Fruit fly (Drosophila melanogaster) whole organism, embryonic: ENCODE data around the gene CG2841.
A peak's percentile ranks its signal among the peaks of the same experiment; 100 is the strongest.

ENCODE experiments used
- Adf1 ChIP-seq: fragments of 200-800 bp; sonication (Bioruptor generic); IDR thresholded peaks from 2 replicates; pipeline ENCODE4 v1.3.6; 2022; ENCODE audit warnings: missing biosample characterization, missing genetic modification characterization
- CG10209 ChIP-seq: fragments of 200-800 bp; sonication (Bioruptor generic); optimal IDR thresholded peaks from 3 replicates; lab custom pipeline; 2017; ENCODE audit warnings: missing biosample characterization, mild to moderate bottlenecking, missing genetic modification characterization, missing genetic modification reagents
- CG11696 ChIP-seq: fragments of 200-800 bp; sonication (Bioruptor generic); IDR thresholded peaks from 2 replicates; pipeline ENCODE4 v1.3.6; 2022; ENCODE audit warnings: missing biosample characterization, missing genetic modification characterization
- CG12236 ChIP-seq: fragments of 200-800 bp; sonication (Bioruptor generic); optimal IDR thresholded peaks from 2 replicates; lab custom pipeline; 2016; ENCODE audit warnings: missing biosample characterization, missing genetic modification characterization
- CG12391 ChIP-seq: fragments of 200-800 bp; sonication (Bioruptor generic); optimal IDR thresholded peaks from 3 replicates; lab custom pipeline; 2018; ENCODE audit warnings: missing biosample characterization, mild to moderate bottlenecking, missing genetic modification characterization, moderate library complexity
- CG12942 ChIP-seq: fragments of 200-800 bp; sonication (Bioruptor generic); optimal IDR thresholded peaks from 3 replicates; lab custom pipeline; 2016; ENCODE audit warnings: missing biosample characterization, missing genetic modification characterization
- CG14667 ChIP-seq: fragments of 200-800 bp; sonication (Bioruptor generic); IDR thresholded peaks from 2 replicates; pipeline ENCODE4 v1.3.6; 2022; ENCODE audit warnings: missing biosample characterization, missing genetic modification characterization
- CG15514 ChIP-seq: fragments of 200-800 bp; sonication (Bioruptor generic); optimal IDR thresholded peaks from 3 replicates; lab custom pipeline; 2017; ENCODE audit warnings: missing biosample characterization, missing genetic modification characterization, mild to moderate bottlenecking, moderate library complexity, missing genetic modification reagents
- CG16815 ChIP-seq: fragments of 200-800 bp; sonication (Bioruptor generic); optimal IDR thresholded peaks from 3 replicates; lab custom pipeline; 2017; ENCODE audit warnings: missing biosample characterization, mild to moderate bottlenecking, missing genetic modification characterization
- CG16863 ChIP-seq: fragments of 200-800 bp; sonication (Bioruptor generic); optimal IDR thresholded peaks from 3 replicates; lab custom pipeline; 2016; ENCODE audit warnings: missing biosample characterization, missing genetic modification characterization
- CG1832 ChIP-seq: fragments of 200-800 bp; sonication (Bioruptor generic); optimal IDR thresholded peaks from 2 replicates; lab custom pipeline; 2017; ENCODE audit warnings: missing biosample characterization, mild to moderate bottlenecking, missing genetic modification characterization, inconsistent platforms
- CG18476 ChIP-seq: fragments of 200-800 bp; sonication (Bioruptor generic); optimal IDR thresholded peaks from 2 replicates; lab custom pipeline; 2016; ENCODE audit warnings: missing biosample characterization, mild to moderate bottlenecking, missing genetic modification characterization
- CG4404 ChIP-seq: fragments of 200-800 bp; sonication (Bioruptor generic); IDR thresholded peaks from 2 replicates; pipeline ENCODE4 v1.3.6; 2022; ENCODE audit warnings: missing biosample characterization, missing genetic modification characterization
- CG6854 ChIP-seq: fragments of 200-800 bp; sonication (Bioruptor generic); optimal IDR thresholded peaks from 3 replicates; lab custom pipeline; 2017; ENCODE audit warnings: missing biosample characterization, mild to moderate bottlenecking, missing genetic modification characterization
- CG7556 ChIP-seq: fragments of 200-800 bp; sonication (Bioruptor generic); optimal IDR thresholded peaks from 2 replicates; lab custom pipeline; 2017; ENCODE audit warnings: missing biosample characterization, mild to moderate bottlenecking, missing genetic modification characterization
- CG7786 ChIP-seq: fragments of 200-800 bp; sonication (Bioruptor generic); optimal IDR thresholded peaks from 2 replicates; lab custom pipeline; 2016; ENCODE audit warnings: missing biosample characterization, missing genetic modification characterization
- CG8281 ChIP-seq: fragments of 200-800 bp; sonication (Bioruptor generic); optimal IDR thresholded peaks from 2 replicates; lab custom pipeline; 2018; ENCODE audit warnings: missing biosample characterization, mild to moderate bottlenecking, missing genetic modification characterization, moderate library complexity
- CG8478 ChIP-seq: fragments of >200 bp; optimal IDR thresholded peaks from 2 replicates; lab custom pipeline; 2018
- CG8924 ChIP-seq: fragments of 200-800 bp; optimal IDR thresholded peaks from 3 replicates; lab custom pipeline; 2019; ENCODE audit warnings: missing biosample characterization, mild to moderate bottlenecking, missing genetic modification characterization, moderate library complexity
- CrebB ChIP-seq: fragments of 200-800 bp; sonication (Bioruptor generic); optimal IDR thresholded peaks from 3 replicates; lab custom pipeline; 2018; ENCODE audit warnings: missing biosample characterization, mild to moderate bottlenecking, missing genetic modification characterization
- Dip3 ChIP-seq: fragments of 200-800 bp; sonication (Bioruptor generic); optimal IDR thresholded peaks from 3 replicates; lab custom pipeline; 2016; ENCODE audit warnings: missing biosample characterization, missing genetic modification characterization
- Drgx ChIP-seq: fragments of 200-800 bp; sonication (Bioruptor generic); IDR thresholded peaks from 2 replicates; pipeline ENCODE4 v1.3.6; 2022; ENCODE audit warnings: missing biosample characterization, missing genetic modification characterization
- ERR ChIP-seq: fragments of 200-800 bp; sonication (Bioruptor generic); optimal IDR thresholded peaks from 2 replicates; lab custom pipeline; 2016; ENCODE audit warnings: missing biosample characterization, missing genetic modification characterization
- Gug ChIP-seq: fragments of 200-800 bp; sonication (Bioruptor generic); IDR thresholded peaks from 4 replicates; pipeline ENCODE4 v1.3.6; 2022; ENCODE audit warnings: missing biosample characterization, missing genetic modification characterization
- Hr3 ChIP-seq: fragments of 200-800 bp; sonication (Bioruptor generic); optimal IDR thresholded peaks from 3 replicates; lab custom pipeline; 2016; ENCODE audit warnings: missing biosample characterization, missing genetic modification characterization
- Hr39 ChIP-seq: fragments of >200 bp; optimal IDR thresholded peaks from 2 replicates; lab custom pipeline; 2017
- Jarid2 ChIP-seq: fragments of 200-800 bp; sonication (Bioruptor generic); optimal IDR thresholded peaks from 3 replicates; lab custom pipeline; 2017; ENCODE audit warnings: mild to moderate bottlenecking, missing biosample characterization, missing genetic modification reagents, missing genetic modification characterization
- MESR4 ChIP-seq: fragments of 200-800 bp; sonication (Bioruptor generic); optimal IDR thresholded peaks from 2 replicates; lab custom pipeline; 2018; ENCODE audit warnings: missing biosample characterization, mild to moderate bottlenecking, missing genetic modification characterization, moderate library complexity
- Pdp1 ChIP-seq, 2 experiments: fragments of 200-800 bp; sonication (Bioruptor generic); optimal IDR thresholded peaks; 3 replicates each; lab custom pipeline; 2016; ENCODE audit warnings: missing biosample characterization in 2 of 2, missing genetic modification characterization in 2 of 2, mild to moderate bottlenecking in 1 of 2, moderate library complexity in 1 of 2
- Usf ChIP-seq: fragments of 200-800 bp; sonication (Bioruptor generic); optimal IDR thresholded peaks from 2 replicates; lab custom pipeline; 2017; ENCODE audit warnings: missing genotype, missing biosample characterization, missing genetic modification characterization
- ap ChIP-seq: fragments of 200-800 bp; sonication (Bioruptor generic); IDR thresholded peaks from 2 replicates; pipeline ENCODE4 v1.3.6; 2022; ENCODE audit warnings: missing biosample characterization, missing genetic modification characterization
- ash1 ChIP-seq: fragments of 200-800 bp; sonication (Bioruptor generic); optimal IDR thresholded peaks from 2 replicates; lab custom pipeline; 2018; ENCODE audit warnings: missing biosample characterization, mild to moderate bottlenecking, missing genetic modification characterization
- chinmo ChIP-seq: fragments of 200-800 bp; sonication (Bioruptor generic); IDR thresholded peaks from 4 replicates; pipeline ENCODE4 v1.3.6; 2022; ENCODE audit warnings: missing biosample characterization, missing genetic modification characterization; ENCODE audit not compliant: partially characterized antibody
- crol ChIP-seq: fragments of 200-800 bp; sonication (Bioruptor generic); IDR thresholded peaks from 2 replicates; pipeline ENCODE4 v1.3.6; 2022; ENCODE audit warnings: missing biosample characterization, missing genetic modification characterization
- eyg ChIP-seq: fragments of 200-800 bp; sonication (Bioruptor generic); optimal IDR thresholded peaks from 3 replicates; lab custom pipeline; 2016; ENCODE audit warnings: missing biosample characterization, missing genetic modification characterization
- fd102C ChIP-seq: fragments of 200-800 bp; sonication (Bioruptor generic); optimal IDR thresholded peaks from 2 replicates; lab custom pipeline; 2018; ENCODE audit warnings: missing biosample characterization, mild to moderate bottlenecking, missing genetic modification characterization, moderate library complexity
- grn ChIP-seq: fragments of 200-800 bp; sonication (Bioruptor generic); optimal IDR thresholded peaks from 3 replicates; lab custom pipeline; 2017; ENCODE audit warnings: missing biosample characterization, missing genetic modification characterization
- gsb ChIP-seq: fragments of 200-800 bp; sonication (Bioruptor generic); IDR thresholded peaks from 2 replicates; pipeline ENCODE4 v1.3.6; 2022; ENCODE audit warnings: missing biosample characterization, missing genetic modification characterization
- ind ChIP-seq: fragments of 200-800 bp; sonication (Bioruptor generic); optimal IDR thresholded peaks from 3 replicates; lab custom pipeline; 2016; ENCODE audit warnings: missing biosample characterization, missing genetic modification characterization
- lilli ChIP-seq: fragments of 200-800 bp; sonication (Bioruptor generic); optimal IDR thresholded peaks from 3 replicates; lab custom pipeline; 2016; ENCODE audit warnings: missing biosample characterization, missing genetic modification characterization
- lola ChIP-seq, 3 experiments: fragments of >200 bp in 2 of 3; fragments of 200-800 bp in 1 of 3; sonication (Bioruptor generic) in 1 of 3; optimal IDR thresholded peaks; 2 replicates each; lab custom pipeline; 2017 to 2019; ENCODE audit warnings: missing biosample characterization in 3 of 3, missing genetic modification characterization in 3 of 3, mild to moderate bottlenecking in 1 of 3, moderate library complexity in 1 of 3
- nerfin-2 ChIP-seq: fragments of 200-800 bp; sonication (Bioruptor generic); IDR thresholded peaks from 2 replicates; pipeline ENCODE4 v1.3.6; 2022; ENCODE audit warnings: missing biosample characterization, missing genetic modification characterization; ENCODE audit not compliant: partially characterized antibody
- pan ChIP-seq, 4 experiments: fragments of >200 bp in 3 of 4; fragments of 200-800 bp in 1 of 4; sonication (Bioruptor generic) in 1 of 4; optimal IDR thresholded peaks in 3 of 4; IDR thresholded peaks in 1 of 4; 2 replicates each; pipeline versions ENCODE4 v1.3.6 to Lab custom; 2017 to 2022; ENCODE audit warnings: missing biosample characterization in 2 of 4, missing genetic modification characterization in 2 of 4, mixed read lengths in 1 of 4
- sob ChIP-seq: fragments of 200-800 bp; sonication (Bioruptor generic); IDR thresholded peaks from 2 replicates; pipeline ENCODE4 v1.3.6; 2022; ENCODE audit warnings: missing biosample characterization, missing genetic modification characterization
- tap ChIP-seq: fragments of 200-800 bp; optimal IDR thresholded peaks from 3 replicates; lab custom pipeline; 2019; ENCODE audit warnings: missing biosample characterization, mild to moderate bottlenecking, missing genetic modification characterization, moderate library complexity
- tio ChIP-seq: fragments of 200-800 bp; sonication (Bioruptor generic); optimal IDR thresholded peaks from 2 replicates; lab custom pipeline; 2017; ENCODE audit warnings: missing biosample characterization, missing genetic modification characterization, inconsistent platforms
- ttk ChIP-seq: fragments of 200-800 bp; sonication (Bioruptor generic); IDR thresholded peaks from 2 replicates; pipeline ENCODE4 v2.1.2; 2022; ENCODE audit warnings: missing biosample characterization, missing genetic modification characterization
- vfl ChIP-seq: fragments of 200-800 bp; sonication (Bioruptor generic); optimal IDR thresholded peaks from 2 replicates; lab custom pipeline; 2016; ENCODE audit warnings: missing biosample characterization, missing genetic modification characterization
- zen2 ChIP-seq: fragments of 200-800 bp; sonication (Bioruptor generic); IDR thresholded peaks from 3 replicates; pipeline ENCODE4 v1.3.6; 2022; ENCODE audit warnings: missing biosample characterization, missing genetic modification characterization; ENCODE audit not compliant: partially characterized antibody

The CG2841 gene

DNA sequence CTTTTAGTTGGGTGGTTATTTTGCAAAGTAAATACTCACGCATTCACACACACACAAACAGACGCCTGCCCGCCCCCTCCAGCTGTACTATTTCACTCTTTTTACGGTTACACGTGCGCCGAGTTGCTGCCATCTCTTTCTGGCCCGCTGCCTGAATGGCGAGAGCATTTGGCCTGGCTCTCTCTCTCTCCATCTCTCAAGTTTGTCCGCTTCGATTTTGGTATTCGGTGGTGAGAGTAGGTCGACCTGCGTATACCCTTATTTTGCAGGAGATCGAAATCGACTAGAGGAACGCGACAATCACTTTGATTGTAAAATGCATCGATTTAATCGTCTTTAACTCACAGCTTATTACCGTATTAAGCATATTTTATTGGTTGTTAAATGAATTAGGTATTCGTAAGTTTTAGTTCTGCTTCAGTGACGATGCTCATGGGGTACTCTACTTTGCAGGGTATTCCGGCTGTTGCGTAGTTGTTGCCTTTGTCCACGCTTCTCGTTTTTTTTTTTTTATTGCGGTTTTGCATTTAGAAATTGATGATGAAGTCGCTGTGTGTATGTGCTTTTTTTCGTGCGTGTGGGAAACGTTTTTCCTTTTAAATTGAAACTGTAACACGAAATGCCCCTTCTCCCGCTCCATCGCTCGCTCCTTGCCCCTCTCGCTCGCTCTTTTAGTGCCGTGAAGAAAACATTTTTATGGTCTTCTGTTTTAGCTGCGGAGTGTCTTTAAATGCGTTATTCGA is 62.2 kb downstream of the CG2841 start (continued):
- TF ChIP-seq Jarid2 (peak; percentile 55), CG15514 (GFP tag; lab: Kevin White, UChicago) (peak; percentile 77), CG8478 (lab: Kevin White, UChicago) (no peak), ap (GFP tag; lab: Robert Waterston, UW) (peak; percentile 65), pan (optimal IDR thresholded peaks at IDR 0.05; lab: Kevin White, UChicago) (no peak), pan (GFP tag; optimal IDR thresholded peaks at IDR 0.05 in 1 of 2, IDR thresholded peaks at IDR 0.05 in 1 of 2) (peak in 1 of 2 experiments; percentile 82), sob (GFP tag; lab: Robert Waterston, UW) (peak; percentile 84), CG4404 (GFP tag; lab: Robert Waterston, UW) (peak; percentile 79), Hr39 (lab: Kevin White, UChicago) (no peak), lilli (GFP tag; lab: Kevin White, UChicago) (peak; percentile 94), CG12236 (GFP tag; lab: Kevin White, UChicago) (peak; percentile 87), CG16815 (GFP tag; lab: Kevin White, UChicago) (peak; percentile 88), MESR4 (GFP tag; lab: Kevin White, UChicago) (peak; percentile 26), CrebB (tag; lab: Kevin White, UChicago) (peak; percentile 90), gsb (GFP tag; lab: Robert Waterston, UW) (peak; percentile 69), ttk (peak; percentile 77), ash1 (GFP tag; lab: Kevin White, UChicago) (peak; percentile 22), CG6854 (GFP tag; lab: Kevin White, UChicago) (peak; percentile 87), Adf1 (GFP tag; lab: Robert Waterston, UW) (peak; percentile 80), Drgx (GFP tag; lab: Robert Waterston, UW) (peak; percentile 76; the same call in 1 of the 2 replicates), tap (tag; lab: Kevin White, UChicago) (peak; percentile 84), CG12391 (tag; lab: Kevin White, UChicago) (peak; percentile 89), chinmo (GFP tag; lab: Robert Waterston, UW) (peak; percentile 77; the same call in 3 of the 4 replicates), CG8281 (tag; lab: Kevin White, UChicago) (peak; percentile 67), ind (GFP tag; lab: Kevin White, UChicago) (peak; percentile 89), Pdp1 (GFP tag; optimal IDR thresholded peaks at IDR 0.05; lab: Kevin White, UChicago) (peak; percentile 79 to 86), Hr3 (GFP tag; lab: Kevin White, UChicago) (peak; percentile 86), CG16863 (peak; percentile 93), Gug (GFP tag; lab: Robert Waterston, UW) (peak; percentile 80), vfl (GFP tag; lab: Kevin White, UChicago) (peak; percentile 86), tio (peak; percentile 72), lola (GFP tag; optimal IDR thresholded peaks at IDR 0.05; lab: Kevin White, UChicago) (peak in 1 of 3 experiments; percentile 82), CG7556 (GFP tag; lab: Kevin White, UChicago) (peak; percentile 91), fd102C (GFP tag; lab: Kevin White, UChicago) (peak; percentile 42), eyg (GFP tag; lab: Kevin White, UChicago) (peak; percentile 84), Dip3 (GFP tag; lab: Kevin White, UChicago) (peak; percentile 89), CG7786 (GFP tag; lab: Kevin White, UChicago) (peak; percentile 96), ERR (GFP tag; lab: Kevin White, UChicago) (peak; percentile 84), zen2 (GFP tag; lab: Robert Waterston, UW) (no peak), CG1832 (GFP tag; lab: Kevin White, UChicago) (peak; percentile 85), CG12942 (GFP tag; lab: Kevin White, UChicago) (peak; percentile 77), CG10209 (peak; percentile 87), CG11696 (GFP tag; lab: Robert Waterston, UW) (peak; percentile 35; the same call in 1 of the 2 replicates), crol (peak; percentile 95), CG8924 (tag; lab: Kevin White, UChicago) (peak; percentile 92), nerfin-2 (no peak), grn (GFP tag; lab: Kevin White, UChicago) (peak; percentile 19), CG14667 (GFP tag; lab: Robert Waterston, UW) (peak; percentile 57), Usf (GFP tag; lab: Kevin White, UChicago) (peak; percentile 88), CG18476 (peak; percentile 84)
